Fruit fly (Drosophila melanogaster) whole organism, prepupa: ENCODE results near the gene Osi21.

Experiments used
- CG10631 ChIP-seq: fragments of 200-800 bp; sonication (Bioruptor generic); optimal IDR thresholded peaks from 2 replicates; lab custom pipeline; 2016; ENCODE audit warnings: missing biosample characterization, missing genetic modification characterization
- CG16779 ChIP-seq: fragments of 200-800 bp; sonication (Bioruptor generic); optimal IDR thresholded peaks from 3 replicates; lab custom pipeline; 2017; ENCODE audit warnings: missing biosample characterization, mild to moderate bottlenecking, missing genetic modification characterization
- CG4318 ChIP-seq: fragments of 200-800 bp; sonication (Bioruptor generic); optimal IDR thresholded peaks from 3 replicates; lab custom pipeline; 2017; ENCODE audit warnings: missing biosample characterization, mild to moderate bottlenecking, missing genetic modification characterization
- CG6854 ChIP-seq: fragments of 200-800 bp; sonication (Bioruptor generic); optimal IDR thresholded peaks from 2 replicates; lab custom pipeline; 2017; ENCODE audit warnings: missing biosample characterization, mild to moderate bottlenecking, missing genetic modification characterization
- CG8119 ChIP-seq: fragments of 200-800 bp; sonication (Bioruptor generic); IDR thresholded peaks from 3 replicates; pipeline ENCODE4 v1.3.6; 2022; ENCODE audit warnings: missing biosample characterization, missing genetic modification characterization
- CG8632 ChIP-seq: fragments of 200-800 bp; sonication (Bioruptor generic); optimal IDR thresholded peaks from 3 replicates; lab custom pipeline; 2016; ENCODE audit warnings: missing biosample characterization, missing genetic modification characterization
- Eip93F ChIP-seq: fragments of 200-800 bp; sonication (Bioruptor generic); optimal IDR thresholded peaks from 2 replicates; lab custom pipeline; 2016; ENCODE audit warnings: missing biosample characterization, mild to moderate bottlenecking, missing genetic modification characterization
- Gug ChIP-seq: fragments of 200-800 bp; sonication (Bioruptor generic); IDR thresholded peaks from 2 replicates; pipeline ENCODE4 v1.3.6; 2022; ENCODE audit warnings: missing biosample characterization, missing genetic modification characterization
- Hr38 ChIP-seq: sonication (Bioruptor generic); optimal IDR thresholded peaks from 2 replicates; lab custom pipeline; 2016; ENCODE audit warnings: missing biosample characterization, missing genetic modification characterization
- Hr4 ChIP-seq: fragments of 200-800 bp; sonication (Bioruptor generic); optimal IDR thresholded peaks from 3 replicates; lab custom pipeline; 2016; ENCODE audit warnings: missing biosample characterization, missing genetic modification characterization
- Met ChIP-seq: fragments of 200-800 bp; sonication (Bioruptor generic); optimal IDR thresholded peaks from 3 replicates; lab custom pipeline; 2016; ENCODE audit warnings: missing biosample characterization, missing genetic modification characterization
- OdsH ChIP-seq: fragments of 200-800 bp; sonication (Bioruptor generic); optimal IDR thresholded peaks from 3 replicates; lab custom pipeline; 2016; ENCODE audit warnings: missing biosample characterization, missing genetic modification characterization
- fkh ChIP-seq: fragments of 200-800 bp; sonication (Bioruptor generic); optimal IDR thresholded peaks from 3 replicates; lab custom pipeline; 2017; ENCODE audit warnings: missing biosample characterization, mild to moderate bottlenecking, missing genetic modification characterization, moderate library complexity
- spab ChIP-seq: fragments of 200-800 bp; sonication (Bioruptor generic); optimal IDR thresholded peaks from 2 replicates; lab custom pipeline; 2017; ENCODE audit warnings: missing biosample characterization, mild to moderate bottlenecking, missing genetic modification characterization, missing genetic modification reagents

DNA sequence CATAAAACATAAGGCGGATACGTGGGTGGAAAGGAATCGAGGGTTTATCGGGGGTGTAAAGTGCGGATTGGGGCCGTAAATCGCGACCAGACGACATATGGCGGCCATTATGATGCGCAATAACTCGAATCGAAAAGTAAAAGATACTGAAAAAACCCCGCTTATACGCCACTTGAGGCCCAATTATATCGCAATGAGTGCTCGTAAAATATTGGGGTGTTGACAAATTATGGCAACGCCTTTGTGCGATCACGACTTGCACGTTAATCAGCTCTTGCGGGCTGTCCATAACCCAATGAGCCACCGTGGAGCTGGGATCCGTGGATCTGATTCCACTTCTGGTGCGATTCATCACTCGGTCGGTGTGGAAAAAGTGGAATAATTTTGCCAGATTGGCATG is 24.3 kb upstream of the Osi21 start:
- TF ChIP-seq CG6854 (GFP tag; lab: Kevin White, UChicago) (no peak), spab (no peak), Hr4 (GFP tag; lab: Kevin White, UChicago) (no peak), Gug (GFP tag; lab: Robert Waterston, UW) (no peak), OdsH (no peak), CG16779 (no peak), CG8119 (GFP tag; lab: Robert Waterston, UW) (no peak), Hr38 (no peak), Eip93F (no peak), CG8632 (GFP tag; lab: Kevin White, UChicago) (no peak), Met (GFP tag; lab: Kevin White, UChicago) (no peak), fkh (GFP tag; lab: Kevin White, UChicago) (no peak), CG10631 (GFP tag; lab: Kevin White, UChicago) (no peak), CG4318 (no peak)
